Worm (Caenorhabditis elegans) whole organism, late embryonic: ENCODE results near the gene ced-8.

Experiments used
- C38D4.7 ChIP-seq: fragments of 200-800 bp; sonication (Bioruptor generic); optimal IDR thresholded peaks from 2 replicates; lab custom pipeline; 2018; ENCODE audit warnings: mild to moderate bottlenecking, missing genetic modification characterization, moderate library complexity, missing compliant biosample characterization
- K09A11.1 ChIP-seq: sonication (generic microtip); optimal IDR thresholded peaks from 2 replicates; lab custom pipeline; 2017; ENCODE audit warnings: antibody characterized with exemption, mild to moderate bottlenecking, missing genetic modification characterization, missing compliant biosample characterization; ENCODE audit not compliant: insufficient read depth
- T23F11.4 ChIP-seq: fragments of 200-800 bp; sonication (Bioruptor generic); optimal IDR thresholded peaks from 2 replicates; lab custom pipeline; 2018; ENCODE audit warnings: mild to moderate bottlenecking, missing genetic modification characterization, missing compliant biosample characterization
- Y22D7AL.16 ChIP-seq: sonication (generic microtip); optimal IDR thresholded peaks from 2 replicates; lab custom pipeline; 2016; ENCODE audit warnings: missing genetic modification characterization, missing compliant biosample characterization
- ahr-1 ChIP-seq: sonication (generic microtip); optimal IDR thresholded peaks from 2 replicates; lab custom pipeline; 2016; ENCODE audit warnings: missing genetic modification characterization, missing compliant biosample characterization
- ceh-14 ChIP-seq: sonication (generic microtip); optimal IDR thresholded peaks from 2 replicates; lab custom pipeline; 2016; ENCODE audit warnings: missing genotype, missing genetic modification characterization, missing compliant biosample characterization
- ceh-18 ChIP-seq: sonication (generic microtip); optimal IDR thresholded peaks from 2 replicates; lab custom pipeline; 2016; ENCODE audit warnings: missing genetic modification characterization, missing compliant biosample characterization
- ceh-24 ChIP-seq: sonication (generic microtip); optimal IDR thresholded peaks from 2 replicates; lab custom pipeline; 2016; ENCODE audit warnings: mild to moderate bottlenecking, missing genetic modification characterization, missing compliant biosample characterization
- ceh-31 ChIP-seq: sonication (generic microtip); optimal IDR thresholded peaks from 2 replicates; lab custom pipeline; 2016; ENCODE audit warnings: missing genetic modification characterization, missing compliant biosample characterization
- ceh-45 ChIP-seq: fragments of 200-800 bp; sonication (Bioruptor generic); IDR thresholded peaks from 2 replicates; pipeline ENCODE4 v1.3.6; 2022; ENCODE audit warnings: missing genetic modification reagents, missing genetic modification characterization, missing compliant biosample characterization
- ceh-6 ChIP-seq: fragments of 200-800 bp; sonication (Bioruptor generic); optimal IDR thresholded peaks from 2 replicates; lab custom pipeline; 2018; ENCODE audit warnings: mild to moderate bottlenecking, missing genetic modification characterization, missing compliant biosample characterization
- dve-1 ChIP-seq: sonication (generic microtip); optimal IDR thresholded peaks from 2 replicates; lab custom pipeline; 2017; ENCODE audit warnings: antibody characterized with exemption, mild to moderate bottlenecking, missing genetic modification characterization, missing compliant biosample characterization
- elt-2 ChIP-seq: sonication (generic microtip); optimal IDR thresholded peaks from 2 replicates; lab custom pipeline; 2016; ENCODE audit warnings: missing genetic modification reagents, missing genetic modification characterization, missing compliant biosample characterization
- hlh-15 ChIP-seq: sonication (generic microtip); optimal IDR thresholded peaks from 2 replicates; lab custom pipeline; 2016; ENCODE audit warnings: missing genetic modification characterization, missing compliant biosample characterization
- hlh-30 ChIP-seq: sonication (generic microtip); optimal IDR thresholded peaks from 2 replicates; lab custom pipeline; 2017; ENCODE audit warnings: antibody characterized with exemption, missing genetic modification characterization, missing compliant biosample characterization; ENCODE audit not compliant: insufficient read depth
- hlh-6 ChIP-seq: sonication (generic microtip); optimal IDR thresholded peaks from 2 replicates; lab custom pipeline; 2016; ENCODE audit warnings: missing genotype, missing genetic modification characterization, missing compliant biosample characterization
- lim-6 ChIP-seq: sonication (generic microtip); optimal IDR thresholded peaks from 2 replicates; lab custom pipeline; 2016; ENCODE audit warnings: missing genetic modification characterization, missing compliant biosample characterization
- lin-11 ChIP-seq: fragments of 200-800 bp; sonication (Bioruptor generic); optimal IDR thresholded peaks from 2 replicates; lab custom pipeline; 2018; ENCODE audit warnings: mild to moderate bottlenecking, missing genetic modification characterization, missing compliant biosample characterization
- nhr-232 ChIP-seq: sonication (generic microtip); optimal IDR thresholded peaks from 2 replicates; lab custom pipeline; 2016; ENCODE audit warnings: missing genetic modification characterization, missing compliant biosample characterization
- npax-4 ChIP-seq: sonication (generic microtip); optimal IDR thresholded peaks from 2 replicates; lab custom pipeline; 2016; ENCODE audit warnings: missing genetic modification characterization, missing compliant biosample characterization
- pat-9 ChIP-seq: fragments of 200-800 bp; sonication (Bioruptor generic); optimal IDR thresholded peaks from 2 replicates; lab custom pipeline; 2018; ENCODE audit warnings: mild to moderate bottlenecking, missing genetic modification characterization, moderate library complexity, missing compliant biosample characterization
- pha-2 ChIP-seq: sonication (generic microtip); optimal IDR thresholded peaks from 2 replicates; lab custom pipeline; 2017; ENCODE audit warnings: mild to moderate bottlenecking, missing genetic modification characterization, missing compliant biosample characterization
- pha-4 ChIP-seq: fragments of 150-350 bp; optimal IDR thresholded peaks from 2 replicates; lab custom pipeline; 2018; ENCODE audit warnings: missing biosample characterization, missing genetic modification reagents, missing genetic modification characterization
- pros-1 ChIP-seq: fragments of 150-350 bp; optimal IDR thresholded peaks from 2 replicates; lab custom pipeline; 2014; ENCODE audit warnings: missing biosample characterization, missing genetic modification reagents, missing genetic modification characterization
- ref-2 ChIP-seq: sonication (generic microtip); optimal IDR thresholded peaks from 2 replicates; lab custom pipeline; 2016; ENCODE audit warnings: missing genetic modification characterization, missing compliant biosample characterization
- sdc-2 ChIP-seq: sonication (generic microtip); optimal IDR thresholded peaks from 2 replicates; lab custom pipeline; 2016; ENCODE audit warnings: missing genotype, missing genetic modification characterization, missing compliant biosample characterization
- sox-2 ChIP-seq: fragments of 200-800 bp; sonication (Bioruptor generic); IDR thresholded peaks from 2 replicates; pipeline ENCODE4 v1.3.6; 2022; ENCODE audit warnings: missing genetic modification reagents, missing genetic modification characterization, missing compliant biosample characterization
- sox-4 ChIP-seq: sonication (generic microtip); optimal IDR thresholded peaks from 2 replicates; lab custom pipeline; 2017; ENCODE audit warnings: mild to moderate bottlenecking, missing genetic modification characterization, inconsistent platforms, missing compliant biosample characterization
- tbx-2 ChIP-seq: sonication (generic microtip); optimal IDR thresholded peaks from 2 replicates; lab custom pipeline; 2016; ENCODE audit warnings: missing genetic modification characterization, missing compliant biosample characterization
- tbx-7 ChIP-seq: sonication (generic microtip); optimal IDR thresholded peaks from 2 replicates; lab custom pipeline; 2016; ENCODE audit warnings: missing genotype, missing genetic modification characterization, missing compliant biosample characterization
- unc-42 ChIP-seq: sonication (generic microtip); optimal IDR thresholded peaks from 2 replicates; lab custom pipeline; 2016; ENCODE audit warnings: missing genotype, missing genetic modification characterization, missing compliant biosample characterization
- unc-55 ChIP-seq: sonication (generic microtip); optimal IDR thresholded peaks from 2 replicates; lab custom pipeline; 2017; ENCODE audit warnings: missing biosample characterization, missing genetic modification reagents, missing genetic modification characterization
- zip-5 ChIP-seq: sonication (generic microtip); optimal IDR thresholded peaks from 2 replicates; lab custom pipeline; 2016; ENCODE audit warnings: missing genetic modification characterization, missing compliant biosample characterization
- ztf-16 ChIP-seq: sonication (generic microtip); optimal IDR thresholded peaks from 2 replicates; lab custom pipeline; 2017; ENCODE audit warnings: missing genetic modification characterization, missing compliant biosample characterization

Gene ced-8

DNA sequence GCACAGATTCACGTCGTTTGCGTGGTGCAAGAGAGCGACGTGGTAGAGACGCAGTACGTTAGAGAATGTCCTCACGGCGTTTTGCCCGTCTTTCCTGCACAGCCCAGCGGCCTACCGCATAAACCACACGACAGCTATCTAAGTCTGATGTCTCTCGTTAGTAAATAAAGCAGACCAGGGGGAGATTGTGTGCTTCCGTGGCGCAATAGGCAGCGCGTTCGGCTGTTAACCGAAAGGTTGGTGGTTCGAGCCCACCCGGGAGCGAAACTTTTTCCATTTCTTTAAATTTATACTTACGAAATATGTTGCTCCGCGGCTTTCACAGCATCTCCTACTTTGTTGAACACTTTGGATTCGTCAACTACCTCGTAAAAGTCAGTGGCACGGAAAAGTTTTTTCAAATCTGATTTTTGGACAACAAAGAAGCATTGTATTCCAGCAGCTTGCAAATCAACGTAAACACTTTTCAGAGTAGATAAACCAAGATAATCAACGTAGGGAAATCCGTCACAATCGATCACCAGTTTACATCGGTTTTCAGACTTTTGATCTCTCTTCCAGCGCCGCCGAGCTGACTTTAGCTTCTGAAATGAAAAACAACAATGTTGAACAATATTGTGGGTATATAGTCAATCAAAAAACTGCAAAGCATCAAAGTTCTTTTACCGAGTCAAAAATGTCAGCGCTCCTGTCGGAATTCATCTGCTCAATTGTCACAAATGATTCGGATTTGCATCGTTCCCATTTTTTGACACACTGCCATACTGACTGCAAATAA is 12.2 kb downstream of the ced-8 start (continued):
- peak; percentile 94 for TF ChIP-seq hlh-6 (tag; lab: Kevin White, UChicago)
- peak; percentile 78 for TF ChIP-seq hlh-30 (tag; lab: Kevin White, UChicago)
- peak; percentile 95 for TF ChIP-seq ceh-31
- peak; percentile 96 for TF ChIP-seq ref-2 (tag; lab: Kevin White, UChicago)
- TF ChIP-seq K09A11.1, result peak; percentile 95
- TF ChIP-seq sox-2, result peak; percentile 92
- TF ChIP-seq pros-1 (tag; lab: Kevin White, UChicago), result peak; percentile 67
- TF ChIP-seq pha-2 (tag; lab: Kevin White, UChicago), result peak; percentile 95
- TF ChIP-seq ahr-1 (tag; lab: Kevin White, UChicago), result peak; percentile 93
- TF ChIP-seq tbx-2, result peak; percentile 98
- peak; percentile 98 for TF ChIP-seq ceh-18 (tag; lab: Kevin White, UChicago)
- TF ChIP-seq lin-11 (tag; lab: Kevin White, UChicago), result peak; percentile 88
- peak; percentile 85 for TF ChIP-seq hlh-15 (tag; lab: Kevin White, UChicago)
- TF ChIP-seq nhr-232, result peak; percentile 92
- TF ChIP-seq elt-2, result peak; percentile 97
- TF ChIP-seq pat-9 (tag; lab: Kevin White, UChicago), result peak; percentile 96
- peak; percentile 97 for TF ChIP-seq ztf-16 (tag; lab: Kevin White, UChicago)
- peak; percentile 92 for TF ChIP-seq C38D4.7 (GFP tag; lab: Kevin White, UChicago)
- peak; percentile 95 for TF ChIP-seq ceh-6 (GFP tag; lab: Kevin White, UChicago)
- peak; percentile 78 for TF ChIP-seq ceh-24 (tag; lab: Kevin White, UChicago)
- TF ChIP-seq npax-4 (tag; lab: Kevin White, UChicago), result peak; percentile 91

DNA sequence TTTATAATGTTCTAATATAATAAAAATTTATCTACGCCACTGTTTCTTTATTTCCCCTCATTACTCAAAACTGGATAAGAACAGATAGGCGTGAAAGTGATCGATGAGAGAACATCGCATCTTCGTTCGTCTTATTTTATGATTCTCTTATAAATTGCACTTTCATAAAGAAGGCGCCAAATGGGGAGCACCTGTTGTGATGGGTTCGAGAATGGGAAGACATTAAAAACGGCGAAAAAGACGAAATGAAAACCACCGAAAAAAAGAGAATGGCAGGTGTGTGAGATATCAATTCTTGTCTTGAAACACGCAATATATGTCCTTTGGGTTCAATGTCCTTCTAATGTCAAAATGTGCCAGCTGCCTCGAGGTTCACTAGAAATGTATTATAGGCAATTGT is 22.4 kb downstream of the ced-8 start:
- TF ChIP-seq T23F11.4 (no peak), tbx-7 (tag; lab: Kevin White, UChicago) (no peak), pros-1 (tag; lab: Kevin White, UChicago) (no peak), ceh-6 (GFP tag; lab: Kevin White, UChicago) (no peak), unc-55 (no peak), unc-42 (tag; lab: Kevin White, UChicago) (no peak), sox-2 (no peak), lim-6 (tag; lab: Kevin White, UChicago) (no peak), dve-1 (no peak), K09A11.1 (no peak)
- TF ChIP-seq, all 69 proteins: peak for 0

DNA sequence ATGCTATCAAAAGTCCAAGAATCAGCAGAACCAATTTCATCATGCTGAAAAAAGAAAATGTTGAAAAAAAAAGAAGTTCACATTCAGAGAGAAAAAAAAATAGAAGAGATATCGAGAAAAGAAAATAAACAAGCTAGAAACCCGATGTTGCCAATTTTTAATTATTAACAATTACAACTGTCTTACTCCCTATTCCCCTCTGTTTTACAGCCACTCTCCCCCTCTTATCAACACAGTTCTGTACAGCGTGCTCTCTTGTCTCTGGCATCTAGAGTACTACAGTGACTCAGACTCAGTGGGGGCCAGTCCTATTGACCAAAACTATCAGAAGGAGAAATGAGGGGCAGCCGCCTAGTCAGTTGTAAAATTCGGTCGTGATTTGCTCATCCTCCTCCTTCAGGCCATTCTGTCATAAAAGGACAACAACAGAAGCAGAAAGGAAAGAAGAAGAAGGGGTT is 24.2 kb downstream of the ced-8 start, which contains the start of gene wrk-1:
TSS of gene wrk-1 (minus strand) at position 51 of the 458 bp plus-strand sequence.
- TF ChIP-seq Y22D7AL.16 (tag; lab: Kevin White, UChicago) (no peak), ceh-6 (GFP tag; lab: Kevin White, UChicago) (no peak), pha-4 (no peak), ceh-45 (GFP tag; lab: Robert Waterston, UW) (no peak), lin-11 (tag; lab: Kevin White, UChicago) (no peak), lim-6 (tag; lab: Kevin White, UChicago) (no peak)

DNA sequence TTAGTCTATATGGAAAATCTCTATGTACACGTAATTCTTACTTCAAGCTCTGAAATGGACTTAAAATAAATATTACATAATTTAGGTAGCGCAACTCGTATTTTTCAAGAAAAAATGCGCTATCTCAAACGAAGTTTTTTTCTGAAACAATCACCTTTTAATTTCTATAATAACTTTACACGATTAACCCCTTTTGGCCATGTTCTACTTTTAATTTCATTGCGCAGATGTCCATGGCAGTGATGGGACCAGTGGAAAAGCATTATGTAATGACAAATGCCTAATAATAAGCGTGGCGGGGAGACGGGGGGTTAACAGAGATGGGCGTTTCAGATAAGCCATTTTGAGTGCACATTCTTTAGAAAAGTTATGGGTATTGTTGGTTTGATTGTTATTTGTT is 25.2 kb downstream of the ced-8 start:
- TF ChIP-seq sox-4 (tag; lab: Kevin White, UChicago) (no peak), elt-2 (no peak), zip-5 (tag; lab: Kevin White, UChicago) (no peak), unc-55 (no peak), sdc-2 (tag; lab: Kevin White, UChicago) (no peak), ceh-14 (tag; lab: Kevin White, UChicago) (no peak), pha-4 (no peak)
